Fruit fly (Drosophila melanogaster) whole organism, prepupa: Measurements from ENCODE around the gene Jon65Aiii.

Experiments
- Blimp-1 ChIP-seq: fragments of 200-800 bp; sonication (Bioruptor generic); optimal IDR thresholded peaks from 3 replicates; lab custom pipeline; 2017; ENCODE audit warnings: missing biosample characterization, missing genetic modification characterization, mild to moderate bottlenecking, moderate library complexity, missing genetic modification reagents
- CG11294 ChIP-seq: fragments of 200-800 bp; sonication (Bioruptor generic); IDR thresholded peaks from 2 replicates; pipeline ENCODE4 v1.3.6; 2022; ENCODE audit warnings: missing biosample characterization, missing genetic modification characterization
- CG11762 ChIP-seq: fragments of 200-800 bp; sonication (Bioruptor generic); optimal IDR thresholded peaks from 3 replicates; lab custom pipeline; 2016; ENCODE audit warnings: missing biosample characterization, missing genetic modification characterization; ENCODE audit not compliant: insufficient read depth
- CG15336 ChIP-seq: fragments of 200-800 bp; sonication (Bioruptor generic); IDR thresholded peaks from 2 replicates; pipeline ENCODE4 v1.3.6; 2022; ENCODE audit warnings: missing biosample characterization, missing genetic modification characterization
- CG16779 ChIP-seq: fragments of 200-800 bp; sonication (Bioruptor generic); optimal IDR thresholded peaks from 3 replicates; lab custom pipeline; 2017; ENCODE audit warnings: missing biosample characterization, mild to moderate bottlenecking, missing genetic modification characterization
- CG4318 ChIP-seq: fragments of 200-800 bp; sonication (Bioruptor generic); optimal IDR thresholded peaks from 3 replicates; lab custom pipeline; 2017; ENCODE audit warnings: missing biosample characterization, mild to moderate bottlenecking, missing genetic modification characterization
- CG6163 ChIP-seq: fragments of 200-800 bp; sonication (Bioruptor generic); IDR thresholded peaks from 3 replicates; pipeline ENCODE4 v1.3.6; 2022; ENCODE audit warnings: missing biosample characterization, missing genetic modification characterization
- CG6808 ChIP-seq: fragments of 200-800 bp; sonication (Bioruptor generic); optimal IDR thresholded peaks from 3 replicates; lab custom pipeline; 2017; ENCODE audit warnings: missing biosample characterization, missing genetic modification characterization, mild to moderate bottlenecking, moderate library complexity, missing genetic modification reagents
- CG6854 ChIP-seq: fragments of 200-800 bp; sonication (Bioruptor generic); optimal IDR thresholded peaks from 2 replicates; lab custom pipeline; 2017; ENCODE audit warnings: missing biosample characterization, mild to moderate bottlenecking, missing genetic modification characterization
- CG8632 ChIP-seq: fragments of 200-800 bp; sonication (Bioruptor generic); optimal IDR thresholded peaks from 3 replicates; lab custom pipeline; 2016; ENCODE audit warnings: missing biosample characterization, missing genetic modification characterization
- Eip75B ChIP-seq: fragments of 200-800 bp; sonication (Bioruptor generic); optimal IDR thresholded peaks from 3 replicates; lab custom pipeline; 2016; ENCODE audit warnings: missing biosample characterization, missing genetic modification characterization
- Eip78C ChIP-seq: fragments of 200-800 bp; sonication (Bioruptor generic); peaks from one replicate; lab custom pipeline; 2016; ENCODE audit warnings: missing biosample characterization, missing genetic modification characterization
- Ets21C ChIP-seq: fragments of 200-800 bp; sonication (Bioruptor generic); optimal IDR thresholded peaks from 3 replicates; lab custom pipeline; 2016; ENCODE audit warnings: missing biosample characterization, missing genetic modification characterization
- Hr38 ChIP-seq: sonication (Bioruptor generic); optimal IDR thresholded peaks from 2 replicates; lab custom pipeline; 2016; ENCODE audit warnings: missing biosample characterization, missing genetic modification characterization
- Hr4 ChIP-seq: fragments of 200-800 bp; sonication (Bioruptor generic); optimal IDR thresholded peaks from 3 replicates; lab custom pipeline; 2016; ENCODE audit warnings: missing biosample characterization, missing genetic modification characterization
- Met ChIP-seq: fragments of 200-800 bp; sonication (Bioruptor generic); optimal IDR thresholded peaks from 3 replicates; lab custom pipeline; 2016; ENCODE audit warnings: missing biosample characterization, missing genetic modification characterization
- achi ChIP-seq: fragments of 200-800 bp; sonication (Bioruptor generic); optimal IDR thresholded peaks from 3 replicates; lab custom pipeline; 2016; ENCODE audit warnings: missing biosample characterization, missing genetic modification characterization
- acj6 ChIP-seq: fragments of 200-800 bp; sonication (Bioruptor generic); optimal IDR thresholded peaks from 3 replicates; lab custom pipeline; 2016; ENCODE audit warnings: missing biosample characterization, missing genetic modification characterization
- cyc ChIP-seq: fragments of 200-800 bp; sonication (Bioruptor generic); optimal IDR thresholded peaks from 3 replicates; lab custom pipeline; 2016; ENCODE audit warnings: missing biosample characterization, missing genetic modification characterization
- esn ChIP-seq: fragments of 200-800 bp; sonication (Bioruptor generic); optimal IDR thresholded peaks from 2 replicates; lab custom pipeline; 2016; ENCODE audit warnings: missing biosample characterization, mild to moderate bottlenecking, missing genetic modification characterization, moderate library complexity
- fd59A ChIP-seq: fragments of 200-800 bp; sonication (Bioruptor generic); optimal IDR thresholded peaks from 2 replicates; lab custom pipeline; 2017; ENCODE audit warnings: missing biosample characterization, mild to moderate bottlenecking, missing genetic modification characterization, missing genetic modification reagents
- fd85E ChIP-seq: fragments of 200-800 bp; sonication (Bioruptor generic); optimal IDR thresholded peaks from 3 replicates; lab custom pipeline; 2016; ENCODE audit warnings: missing biosample characterization, missing genetic modification characterization
- fkh ChIP-seq: fragments of 200-800 bp; sonication (Bioruptor generic); optimal IDR thresholded peaks from 3 replicates; lab custom pipeline; 2017; ENCODE audit warnings: missing biosample characterization, mild to moderate bottlenecking, missing genetic modification characterization, moderate library complexity
- lz ChIP-seq: fragments of 200-800 bp; sonication (Bioruptor generic); optimal IDR thresholded peaks from 3 replicates; lab custom pipeline; 2016; ENCODE audit warnings: missing biosample characterization, missing genetic modification characterization
- net ChIP-seq: fragments of 200-800 bp; sonication (Bioruptor generic); optimal IDR thresholded peaks from 3 replicates; lab custom pipeline; 2016; ENCODE audit warnings: missing biosample characterization, missing genetic modification characterization
- salr ChIP-seq, 2 experiments: fragments of 200-800 bp; sonication (Bioruptor generic); optimal IDR thresholded peaks; 3 replicates each; lab custom pipeline; 2016 to 2018; ENCODE audit warnings: missing biosample characterization in 2 of 2, missing genetic modification characterization in 2 of 2, mild to moderate bottlenecking in 1 of 2
- vri ChIP-seq: fragments of 200-800 bp; sonication (Bioruptor generic); optimal IDR thresholded peaks from 3 replicates; lab custom pipeline; 2016; ENCODE audit warnings: missing biosample characterization, mild to moderate bottlenecking, missing genetic modification characterization

Gene Jon65Aiii

dm6 chr3L:6059062-6059708 is 8.6 kb downstream of the Jon65Aiii start, which contains the start of gene CG6592 (continued):
- TF ChIP-seq CG15336 (GFP tag; lab: Robert Waterston, UW) = no peak
- TF ChIP-seq CG6808 (GFP tag; lab: Kevin White, UChicago) = no peak
- TF ChIP-seq lz = no peak
- TF ChIP-seq esn (GFP tag; lab: Kevin White, UChicago) = peak; percentile 23
- no peak for TF ChIP-seq CG8632
- TF ChIP-seq CG11762 (GFP tag; lab: Kevin White, UChicago) = no peak

dm6 chr3L:6062860-6063607 is 12.5 kb downstream of the Jon65Aiii start, which contains the start of gene CG10472:
TSS of gene CG10472 (minus strand) at chr3L:6062910.
- TF ChIP-seq Met (GFP tag; lab: Kevin White, UChicago) (no peak), vri (peak; percentile 74)
- TF ChIP-seq, all 60 proteins: peak for 1

- no peak for TF ChIP-seq cyc (GFP tag; lab: Kevin White, UChicago)
- peak; percentile 3 for TF ChIP-seq net
- TF ChIP-seq Eip78C = peak; percentile 63
- TF ChIP-seq CG6854 (GFP tag; lab: Kevin White, UChicago) = peak; percentile 91
- no peak for TF ChIP-seq fd85E (GFP tag; lab: Kevin White, UChicago)
- TF ChIP-seq Blimp-1 = peak; percentile 92
- TF ChIP-seq CG6163 (GFP tag; lab: Robert Waterston, UW) = 0 out of 3 replicates have a peak, but pooled peaks have one; percentile 20
- TF ChIP-seq, all 60 proteins: peak for 5
Measured at dm6 chr3L:6065881-6066389, 15.4 kb downstream of the Jon65Aiii start, which contains the start of gene CG42269. TSS of gene CG42269 (plus strand) at chr3L:6066296.

dm6 chr3L:6068178-6068577 is 17.6 kb downstream of the Jon65Aiii start:
- no peak for TF ChIP-seq Ets21C
- no peak for TF ChIP-seq Hr4 (GFP tag; lab: Kevin White, UChicago)
- TF ChIP-seq CG8632 = no peak
- TF ChIP-seq Met (GFP tag; lab: Kevin White, UChicago) = no peak
- no peak for TF ChIP-seq acj6 (GFP tag; lab: Kevin White, UChicago)
- no peak for TF ChIP-seq fd59A (GFP tag; lab: Kevin White, UChicago)
- TF ChIP-seq Hr38 (GFP tag; lab: Kevin White, UChicago) = no peak
- no peak for TF ChIP-seq achi (GFP tag; lab: Kevin White, UChicago)
- no peak for TF ChIP-seq fkh (GFP tag; lab: Kevin White, UChicago)
- TF ChIP-seq salr (GFP tag; optimal IDR thresholded peaks at IDR 0.05; lab: Kevin White, UChicago) = no peak
- no peak for TF ChIP-seq Eip75B (GFP tag; lab: Kevin White, UChicago)
- no peak for TF ChIP-seq lz
- TF ChIP-seq Blimp-1 = no peak
- no peak for TF ChIP-seq CG4318 (GFP tag; lab: Kevin White, UChicago)
- TF ChIP-seq CG11294 (GFP tag; lab: Robert Waterston, UW) = no peak
- no peak for TF ChIP-seq CG6163 (GFP tag; lab: Robert Waterston, UW)
- TF ChIP-seq CG16779 (tag; lab: Kevin White, UChicago) = no peak

dm6 chr3L:6070119-6070518 is 19.6 kb downstream of the Jon65Aiii start:
- no peak for TF ChIP-seq Met (GFP tag; lab: Kevin White, UChicago)
- no peak for TF ChIP-seq CG4318 (GFP tag; lab: Kevin White, UChicago)
- TF ChIP-seq Hr4 (GFP tag; lab: Kevin White, UChicago) = no peak
- TF ChIP-seq fd59A (GFP tag; lab: Kevin White, UChicago) = no peak
- TF ChIP-seq, all 60 proteins: peak for 0
